Worm (Caenorhabditis elegans): ENCODE data around the gene F54E7.9.

Gene F54E7.9

ce11 chrIII:5634509-5634908, 43.2 kb downstream of the F54E7.9 start:
- TF ChIP-seq ceh-13 (GFP tag; optimal IDR thresholded peaks at IDR 0.05), result no peak
- no peak for TF ChIP-seq ama-1 (optimal IDR thresholded peaks at IDR 0.05)
- TF ChIP-seq ceh-36 (tag; optimal IDR thresholded peaks at IDR 0.05), result no peak
- no peak for TF ChIP-seq sea-1 (GFP tag; conservative IDR thresholded peaks at IDR 0.05)
- no peak for TF ChIP-seq tbx-11 (GFP tag; IDR thresholded peaks at IDR 0.05)
- TF ChIP-seq ets-7 (tag; optimal IDR thresholded peaks at IDR 0.05), result no peak
- no peak for TF ChIP-seq aly-1 (tag; optimal IDR thresholded peaks at IDR 0.05)
- TF ChIP-seq F13C5.2 (tag; optimal IDR thresholded peaks at IDR 0.05), result no peak
- TF ChIP-seq flt-1 (GFP tag; IDR thresholded peaks at IDR 0.05), result no peak

- TF ChIP-seq F13C5.2 (tag; optimal IDR thresholded peaks at IDR 0.05) (no peak), tbx-11 (GFP tag; IDR thresholded peaks at IDR 0.05) (no peak), scrt-1 (GFP tag; IDR thresholded peaks at IDR 0.05) (no peak), hnd-1 (tag; optimal IDR thresholded peaks at IDR 0.05) (no peak), flt-1 (GFP tag; IDR thresholded peaks at IDR 0.05) (no peak), pes-1 (GFP tag; IDR thresholded peaks at IDR 0.05) (no peak), ceh-13 (GFP tag; optimal IDR thresholded peaks at IDR 0.05) (no peak), hmbx-1 (tag; optimal IDR thresholded peaks at IDR 0.05) (no peak), ama-1 (optimal IDR thresholded peaks at IDR 0.05) (no peak), sea-1 (GFP tag; conservative IDR thresholded peaks at IDR 0.05) (no peak), ceh-36 (tag; optimal IDR thresholded peaks at IDR 0.05) (no peak), tbx-37 (GFP tag; conservative IDR thresholded peaks at IDR 0.05) (no peak)
These were observed 45.2 kb downstream of the F54E7.9 start for ce11 chrIII:5632426-5632976.

ce11 chrIII:5630350-5630749, 47.3 kb downstream of the F54E7.9 start:
- TF ChIP-seq flt-1 (GFP tag; IDR thresholded peaks at IDR 0.05), result no peak
- no peak for TF ChIP-seq ama-1 (optimal IDR thresholded peaks at IDR 0.05)
- TF ChIP-seq tbx-37 (GFP tag; conservative IDR thresholded peaks at IDR 0.05), result no peak
- no peak for TF ChIP-seq ceh-13 (GFP tag; optimal IDR thresholded peaks at IDR 0.05)
- TF ChIP-seq pes-1 (GFP tag; IDR thresholded peaks at IDR 0.05), result no peak
- no peak for TF ChIP-seq hmg-4 (GFP tag; optimal IDR thresholded peaks at IDR 0.05)
- TF ChIP-seq ets-7 (tag; optimal IDR thresholded peaks at IDR 0.05), result no peak
- no peak for TF ChIP-seq F13C5.2 (tag; optimal IDR thresholded peaks at IDR 0.05)
- TF ChIP-seq tra-4 (tag; optimal IDR thresholded peaks at IDR 0.05), result no peak
- TF ChIP-seq scrt-1 (GFP tag; IDR thresholded peaks at IDR 0.05), result no peak
- no peak for TF ChIP-seq hmbx-1 (tag; optimal IDR thresholded peaks at IDR 0.05)

ce11 chrIII:5629225-5629624, 48.5 kb downstream of the F54E7.9 start:
- TF ChIP-seq ama-1 (optimal IDR thresholded peaks at IDR 0.05) (no peak), hmbx-1 (tag; optimal IDR thresholded peaks at IDR 0.05) (no peak), tra-4 (tag; optimal IDR thresholded peaks at IDR 0.05) (no peak), F13C5.2 (tag; optimal IDR thresholded peaks at IDR 0.05) (no peak), sea-1 (GFP tag; conservative IDR thresholded peaks at IDR 0.05) (no peak), B0310.2 (tag; optimal IDR thresholded peaks at IDR 0.05) (no peak), aly-1 (tag; optimal IDR thresholded peaks at IDR 0.05) (no peak), ceh-36 (tag; optimal IDR thresholded peaks at IDR 0.05) (no peak), hmg-4 (GFP tag; optimal IDR thresholded peaks at IDR 0.05) (no peak), flt-1 (GFP tag; IDR thresholded peaks at IDR 0.05) (no peak), pes-1 (GFP tag; IDR thresholded peaks at IDR 0.05) (no peak), tbx-37 (GFP tag; conservative IDR thresholded peaks at IDR 0.05) (no peak), tbx-11 (GFP tag; IDR thresholded peaks at IDR 0.05) (no peak)
